Worm (Caenorhabditis elegans) whole organism, L2 larva: ENCODE measurements around the gene sri-47.

Source experiments
- egl-27 ChIP-seq: sonication (generic microtip); optimal IDR thresholded peaks from 3 replicates; lab custom pipeline; 2017; ENCODE audit warnings: missing biosample characterization, missing genetic modification reagents, missing genetic modification characterization
- lsy-2 ChIP-seq, 2 experiments: fragments of 150-350 bp in 1 of 2; sonication (generic microtip) in 1 of 2; optimal IDR thresholded peaks; 2 replicates each; lab custom pipeline; 2014 to 2017; ENCODE audit warnings: missing biosample characterization in 2 of 2, missing genetic modification characterization in 2 of 2
- nhr-12 ChIP-seq: fragments of 150-350 bp; optimal IDR thresholded peaks from 2 replicates; lab custom pipeline; 2014; ENCODE audit warnings: missing biosample characterization, missing genetic modification characterization
- skn-1 ChIP-seq: sonication (generic microtip); optimal IDR thresholded peaks from 2 replicates; lab custom pipeline; 2017; ENCODE audit warnings: missing biosample characterization, missing genetic modification characterization
- zag-1 ChIP-seq: fragments of 150-350 bp; optimal IDR thresholded peaks from 2 replicates; lab custom pipeline; 2014; ENCODE audit warnings: missing biosample characterization, missing genetic modification characterization

- TF ChIP-seq skn-1 (tag; lab: Kevin White, UChicago), result no peak
- TF ChIP-seq nhr-12, result no peak
- no peak for TF ChIP-seq lsy-2 (tag; optimal IDR thresholded peaks at IDR 0.05; lab: Kevin White, UChicago)
- no peak for TF ChIP-seq egl-27 (tag; lab: Kevin White, UChicago)
- no peak for TF ChIP-seq zag-1
Observed at ce11 chrII:2649539-2649938, 7.2 kb upstream of the sri-47 start, which contains the start of the genes F22E5.13 and F22E5.6.
